Fruit fly (Drosophila melanogaster): Measurements from ENCODE around the gene Pi3K92E.

The Pi3K92E gene

dm6 chr3R:20588480-20588785 is 46.1 kb downstream of the Pi3K92E start, which contains the start of gene Srp72 (continued):
- TF ChIP-seq lmd (GFP tag; IDR thresholded peaks at IDR 0.05) (peak; percentile 37; the same call in 1 of the 2 replicates), CG14441 (GFP tag; IDR thresholded peaks at IDR 0.05) (peak; percentile 47; the same call in 1 of the 2 replicates), CG2678 (tag; optimal IDR thresholded peaks at IDR 0.05) (peak; percentile 68), CG30020 (tag; optimal IDR thresholded peaks at IDR 0.05) (peak; percentile 38), Atf-2 (GFP tag; optimal IDR thresholded peaks at IDR 0.05) (no peak), prd (optimal IDR thresholded peaks at IDR 0.05) (no peak), prd (GFP tag; IDR thresholded peaks at IDR 0.05) (peak; percentile 59), crp (GFP tag; optimal IDR thresholded peaks at IDR 0.05) (peak in 1 of 2 experiments; percentile 72), grn (GFP tag; optimal IDR thresholded peaks at IDR 0.05) (no peak), maf-S (GFP tag; optimal IDR thresholded peaks at IDR 0.05) (no peak), Gsc (GFP tag; IDR thresholded peaks at IDR 0.05) (no peak), wek (GFP tag; optimal IDR thresholded peaks at IDR 0.05) (no peak), tll (GFP tag; optimal IDR thresholded peaks at IDR 0.05) (no peak), CG9876 (GFP tag; optimal IDR thresholded peaks at IDR 0.05) (no peak), CG10959 (GFP tag; IDR thresholded peaks at IDR 0.05) (no peak), D19A (tag; optimal IDR thresholded peaks at IDR 0.05) (peak; percentile 20), nom (GFP tag; optimal IDR thresholded peaks at IDR 0.05) (no peak), CG10565 (GFP tag; optimal IDR thresholded peaks at IDR 0.05) (peak; percentile 28), gsb-n (tag; optimal IDR thresholded peaks at IDR 0.05) (peak; percentile 51), CG8944 (GFP tag; optimal IDR thresholded peaks at IDR 0.05) (no peak), Usf (GFP tag; optimal IDR thresholded peaks at IDR 0.05) (no peak), CG14014 (GFP tag; IDR thresholded peaks at IDR 0.05) (peak; percentile 47; the same call in 1 of the 2 replicates), kni (GFP tag; optimal IDR thresholded peaks at IDR 0.05) (no peak), emc (GFP tag; optimal IDR thresholded peaks at IDR 0.05) (no peak), vfl (GFP tag; optimal IDR thresholded peaks at IDR 0.05) (no peak), Sry-β (GFP tag; optimal IDR thresholded peaks at IDR 0.05) (no peak), ase (GFP tag; IDR thresholded peaks at IDR 0.05) (no peak), Spps (tag; optimal IDR thresholded peaks at IDR 0.05) (peak; percentile 9), ftz-f1 (GFP tag; optimal IDR thresholded peaks at IDR 0.05) (no peak), CG2120 (GFP tag; optimal IDR thresholded peaks at IDR 0.05) (peak; percentile 51), zfh2 (GFP tag; optimal IDR thresholded peaks at IDR 0.05) (peak; percentile 1), Fer3 (tag; optimal IDR thresholded peaks at IDR 0.05) (peak; percentile 57), CG14860 (GFP tag; IDR thresholded peaks at IDR 0.05; ENCODE audit: partially characterized antibody) (no peak), CG18764 (GFP tag; optimal IDR thresholded peaks at IDR 0.05) (peak; percentile 53), sc (optimal IDR thresholded peaks at IDR 0.05) (no peak), sc (GFP tag; optimal IDR thresholded peaks at IDR 0.05) (no peak), Side (GFP tag; optimal IDR thresholded peaks at IDR 0.05) (no peak), NfI (GFP tag; optimal IDR thresholded peaks at IDR 0.05) (peak; percentile 31), Hsf (GFP tag; optimal IDR thresholded peaks at IDR 0.05) (peak; percentile 48), CG8765 (GFP tag; IDR thresholded peaks at IDR 0.05) (no peak), dpn (GFP tag; optimal IDR thresholded peaks at IDR 0.05) (peak in 1 of 2 experiments; percentile 27), NC2α (GFP tag; optimal IDR thresholded peaks at IDR 0.05) (no peak), CG9932 (GFP tag; IDR thresholded peaks at IDR 0.05) (peak; percentile 64), CG6854 (GFP tag; optimal IDR thresholded peaks at IDR 0.05) (no peak), Six4 (GFP tag; optimal IDR thresholded peaks at IDR 0.05) (peak; percentile 20), tio (GFP tag; optimal IDR thresholded peaks at IDR 0.05) (peak; percentile 29), Dbx (GFP tag; IDR thresholded peaks at IDR 0.05) (peak; percentile 54; the same call in 2 of the 3 replicates), rib (GFP tag; IDR thresholded peaks at IDR 0.05) (no peak), Rx (GFP tag; IDR thresholded peaks at IDR 0.05) (no peak), CG11723 (GFP tag; optimal IDR thresholded peaks at IDR 0.05) (no peak), CG10274 (GFP tag; optimal IDR thresholded peaks at IDR 0.05) (no peak), CG10267 (tag; optimal IDR thresholded peaks at IDR 0.05) (peak; percentile 74)

Measured in whole organism, embryonic.